Worm (Caenorhabditis elegans) whole organism, late embryonic: ENCODE measurements around the gene ccf-1.

Source experiments
- C08G9.2 ChIP-seq: sonication (generic microtip); optimal IDR thresholded peaks from 2 replicates; lab custom pipeline; 2016; ENCODE audit warnings: mild to moderate bottlenecking, missing genetic modification characterization, moderate library complexity, missing compliant biosample characterization
- K02D7.2 ChIP-seq: sonication (generic microtip); optimal IDR thresholded peaks from 2 replicates; lab custom pipeline; 2017; ENCODE audit warnings: mild to moderate bottlenecking, missing genetic modification characterization, missing compliant biosample characterization
- K09A11.1 ChIP-seq: sonication (generic microtip); optimal IDR thresholded peaks from 2 replicates; lab custom pipeline; 2017; ENCODE audit warnings: antibody characterized with exemption, mild to moderate bottlenecking, missing genetic modification characterization, missing compliant biosample characterization; ENCODE audit not compliant: insufficient read depth
- Y22D7AL.16 ChIP-seq: sonication (generic microtip); optimal IDR thresholded peaks from 2 replicates; lab custom pipeline; 2016; ENCODE audit warnings: missing genetic modification characterization, missing compliant biosample characterization
- ahr-1 ChIP-seq: sonication (generic microtip); optimal IDR thresholded peaks from 2 replicates; lab custom pipeline; 2016; ENCODE audit warnings: missing genetic modification characterization, missing compliant biosample characterization
- ama-1 ChIP-seq: fragments of 150-350 bp; optimal IDR thresholded peaks from 2 replicates; lab custom pipeline; 2014
- ceh-14 ChIP-seq: sonication (generic microtip); optimal IDR thresholded peaks from 2 replicates; lab custom pipeline; 2016; ENCODE audit warnings: missing genotype, missing genetic modification characterization, missing compliant biosample characterization
- ceh-19 ChIP-seq: fragments of 200-800 bp; sonication (Bioruptor generic); optimal IDR thresholded peaks from 2 replicates; lab custom pipeline; 2018; ENCODE audit warnings: mild to moderate bottlenecking, missing genetic modification characterization, missing compliant biosample characterization
- ceh-2 ChIP-seq: sonication (generic microtip); optimal IDR thresholded peaks from 2 replicates; lab custom pipeline; 2016; ENCODE audit warnings: missing genotype, missing genetic modification characterization, missing compliant biosample characterization
- ceh-22 ChIP-seq: sonication (generic microtip); optimal IDR thresholded peaks from 2 replicates; lab custom pipeline; 2017; ENCODE audit warnings: missing biosample characterization, missing genetic modification characterization
- ceh-24 ChIP-seq: sonication (generic microtip); optimal IDR thresholded peaks from 2 replicates; lab custom pipeline; 2016; ENCODE audit warnings: mild to moderate bottlenecking, missing genetic modification characterization, missing compliant biosample characterization
- ceh-30 ChIP-seq: fragments of 150-350 bp; optimal IDR thresholded peaks from 2 replicates; lab custom pipeline; 2014; ENCODE audit warnings: missing biosample characterization, missing genetic modification characterization
- ceh-45 ChIP-seq: fragments of 200-800 bp; sonication (Bioruptor generic); IDR thresholded peaks from 2 replicates; pipeline ENCODE4 v1.3.6; 2022; ENCODE audit warnings: missing genetic modification reagents, missing genetic modification characterization, missing compliant biosample characterization
- ceh-48 ChIP-seq: sonication (generic microtip); optimal IDR thresholded peaks from 2 replicates; lab custom pipeline; 2016; ENCODE audit warnings: missing genetic modification characterization, inconsistent platforms, missing compliant biosample characterization
- ceh-9 ChIP-seq: sonication (generic microtip); optimal IDR thresholded peaks from 2 replicates; lab custom pipeline; 2016; ENCODE audit warnings: mild to moderate bottlenecking, missing genetic modification characterization, inconsistent platforms, missing compliant biosample characterization
- dve-1 ChIP-seq: sonication (generic microtip); optimal IDR thresholded peaks from 2 replicates; lab custom pipeline; 2017; ENCODE audit warnings: antibody characterized with exemption, mild to moderate bottlenecking, missing genetic modification characterization, missing compliant biosample characterization
- ets-4 ChIP-seq: sonication (generic microtip); optimal IDR thresholded peaks from 2 replicates; lab custom pipeline; 2016; ENCODE audit warnings: missing genetic modification characterization, missing compliant biosample characterization
- eyg-1 ChIP-seq: sonication (generic microtip); optimal IDR thresholded peaks from 2 replicates; lab custom pipeline; 2016; ENCODE audit warnings: missing genotype, missing genetic modification characterization, missing compliant biosample characterization
- fax-1 ChIP-seq: sonication (generic microtip); optimal IDR thresholded peaks from 2 replicates; lab custom pipeline; 2016; ENCODE audit warnings: missing genotype, missing genetic modification characterization, missing compliant biosample characterization
- fkh-10 ChIP-seq: fragments of 150-350 bp; optimal IDR thresholded peaks from 2 replicates; lab custom pipeline; 2014; ENCODE audit warnings: missing biosample characterization, missing genetic modification reagents, missing genetic modification characterization
- fkh-6 ChIP-seq: sonication (generic microtip); optimal IDR thresholded peaks from 2 replicates; lab custom pipeline; 2016; ENCODE audit warnings: missing genetic modification characterization, missing compliant biosample characterization
- gmeb-2 ChIP-seq: sonication (generic microtip); optimal IDR thresholded peaks from 2 replicates; lab custom pipeline; 2016; ENCODE audit warnings: missing genetic modification characterization, inconsistent platforms, missing compliant biosample characterization
- hlh-13 ChIP-seq: fragments of 200-800 bp; sonication (Bioruptor generic); optimal IDR thresholded peaks from 2 replicates; lab custom pipeline; 2018; ENCODE audit warnings: mild to moderate bottlenecking, missing genetic modification characterization, missing compliant biosample characterization
- hlh-15 ChIP-seq: sonication (generic microtip); optimal IDR thresholded peaks from 2 replicates; lab custom pipeline; 2016; ENCODE audit warnings: missing genetic modification characterization, missing compliant biosample characterization
- hlh-30 ChIP-seq: sonication (generic microtip); optimal IDR thresholded peaks from 2 replicates; lab custom pipeline; 2017; ENCODE audit warnings: antibody characterized with exemption, missing genetic modification characterization, missing compliant biosample characterization; ENCODE audit not compliant: insufficient read depth
- hlh-6 ChIP-seq: sonication (generic microtip); optimal IDR thresholded peaks from 2 replicates; lab custom pipeline; 2016; ENCODE audit warnings: missing genotype, missing genetic modification characterization, missing compliant biosample characterization
- hlh-8 ChIP-seq: sonication (generic microtip); optimal IDR thresholded peaks from 2 replicates; lab custom pipeline; 2016; ENCODE audit warnings: missing genotype, missing genetic modification characterization, missing compliant biosample characterization
- lim-6 ChIP-seq: sonication (generic microtip); optimal IDR thresholded peaks from 2 replicates; lab custom pipeline; 2016; ENCODE audit warnings: missing genetic modification characterization, missing compliant biosample characterization
- lin-11 ChIP-seq: fragments of 200-800 bp; sonication (Bioruptor generic); optimal IDR thresholded peaks from 2 replicates; lab custom pipeline; 2018; ENCODE audit warnings: mild to moderate bottlenecking, missing genetic modification characterization, missing compliant biosample characterization
- madf-2 ChIP-seq: sonication (generic microtip); optimal IDR thresholded peaks from 2 replicates; lab custom pipeline; 2017; ENCODE audit warnings: missing genetic modification characterization, missing compliant biosample characterization
- nfya-1 ChIP-seq: sonication (generic microtip); optimal IDR thresholded peaks from 2 replicates; lab custom pipeline; 2017; ENCODE audit warnings: missing genetic modification characterization, mild to moderate bottlenecking, missing compliant biosample characterization, antibody characterized with exemption, moderate library complexity
- odd-2 ChIP-seq: sonication (generic microtip); optimal IDR thresholded peaks from 2 replicates; lab custom pipeline; 2017; ENCODE audit warnings: antibody characterized with exemption, mild to moderate bottlenecking, missing genetic modification characterization, missing compliant biosample characterization
- pag-3 ChIP-seq: sonication (generic microtip); optimal IDR thresholded peaks from 2 replicates; lab custom pipeline; 2016; ENCODE audit warnings: missing compliant biosample characterization, missing genetic modification characterization, borderline replicate concordance
- pat-9 ChIP-seq: fragments of 200-800 bp; sonication (Bioruptor generic); optimal IDR thresholded peaks from 2 replicates; lab custom pipeline; 2018; ENCODE audit warnings: mild to moderate bottlenecking, missing genetic modification characterization, moderate library complexity, missing compliant biosample characterization
- pax-1 ChIP-seq: fragments of 150-350 bp; optimal IDR thresholded peaks from 2 replicates; lab custom pipeline; 2014; ENCODE audit warnings: missing biosample characterization, missing genetic modification characterization
- pha-2 ChIP-seq: sonication (generic microtip); optimal IDR thresholded peaks from 2 replicates; lab custom pipeline; 2017; ENCODE audit warnings: mild to moderate bottlenecking, missing genetic modification characterization, missing compliant biosample characterization
- pha-4 ChIP-seq: fragments of 150-350 bp; optimal IDR thresholded peaks from 2 replicates; lab custom pipeline; 2018; ENCODE audit warnings: missing biosample characterization, missing genetic modification reagents, missing genetic modification characterization
- pqm-1 ChIP-seq: sonication (generic microtip); optimal IDR thresholded peaks from 2 replicates; lab custom pipeline; 2016; ENCODE audit warnings: missing genetic modification characterization, missing compliant biosample characterization
- pros-1 ChIP-seq: fragments of 150-350 bp; optimal IDR thresholded peaks from 2 replicates; lab custom pipeline; 2014; ENCODE audit warnings: missing biosample characterization, missing genetic modification reagents, missing genetic modification characterization
- ref-2 ChIP-seq: sonication (generic microtip); optimal IDR thresholded peaks from 2 replicates; lab custom pipeline; 2016; ENCODE audit warnings: missing genetic modification characterization, missing compliant biosample characterization
- rnt-1 ChIP-seq: sonication (generic microtip); optimal IDR thresholded peaks from 2 replicates; lab custom pipeline; 2016; ENCODE audit warnings: missing genetic modification characterization, missing compliant biosample characterization
- sdc-2 ChIP-seq: sonication (generic microtip); optimal IDR thresholded peaks from 2 replicates; lab custom pipeline; 2016; ENCODE audit warnings: missing genotype, missing genetic modification characterization, missing compliant biosample characterization
- sox-2 ChIP-seq: fragments of 200-800 bp; sonication (Bioruptor generic); IDR thresholded peaks from 2 replicates; pipeline ENCODE4 v1.3.6; 2022; ENCODE audit warnings: missing genetic modification reagents, missing genetic modification characterization, missing compliant biosample characterization
- syd-9 ChIP-seq: sonication (generic microtip); optimal IDR thresholded peaks from 2 replicates; lab custom pipeline; 2016; ENCODE audit warnings: mild to moderate bottlenecking, missing genetic modification characterization, moderate library complexity, missing compliant biosample characterization
- tbx-7 ChIP-seq: sonication (generic microtip); optimal IDR thresholded peaks from 2 replicates; lab custom pipeline; 2016; ENCODE audit warnings: missing genotype, missing genetic modification characterization, missing compliant biosample characterization
- ttx-3 ChIP-seq: sonication (generic microtip); optimal IDR thresholded peaks from 2 replicates; lab custom pipeline; 2016; ENCODE audit warnings: missing genetic modification reagents, missing genetic modification characterization, missing compliant biosample characterization
- unc-42 ChIP-seq: sonication (generic microtip); optimal IDR thresholded peaks from 2 replicates; lab custom pipeline; 2016; ENCODE audit warnings: missing genotype, missing genetic modification characterization, missing compliant biosample characterization
- unc-55 ChIP-seq: sonication (generic microtip); optimal IDR thresholded peaks from 2 replicates; lab custom pipeline; 2017; ENCODE audit warnings: missing biosample characterization, missing genetic modification reagents, missing genetic modification characterization
- ztf-16 ChIP-seq: sonication (generic microtip); optimal IDR thresholded peaks from 2 replicates; lab custom pipeline; 2017; ENCODE audit warnings: missing genetic modification characterization, missing compliant biosample characterization

ccf-1 gene

ce11 chrIII:11946973-11947372, 26.9 kb upstream of the ccf-1 start, which contains the start of gene Y56A3A.7:
Gene Y56A3A.7 (minus strand): TSS chrIII:11947019.
- TF ChIP-seq sdc-2 (tag; lab: Kevin White, UChicago) (no peak), ceh-45 (GFP tag; lab: Robert Waterston, UW) (no peak), madf-2 (tag; lab: Kevin White, UChicago) (no peak), ceh-19 (GFP tag; lab: Kevin White, UChicago) (no peak), nfya-1 (peak; percentile 76)

DNA sequence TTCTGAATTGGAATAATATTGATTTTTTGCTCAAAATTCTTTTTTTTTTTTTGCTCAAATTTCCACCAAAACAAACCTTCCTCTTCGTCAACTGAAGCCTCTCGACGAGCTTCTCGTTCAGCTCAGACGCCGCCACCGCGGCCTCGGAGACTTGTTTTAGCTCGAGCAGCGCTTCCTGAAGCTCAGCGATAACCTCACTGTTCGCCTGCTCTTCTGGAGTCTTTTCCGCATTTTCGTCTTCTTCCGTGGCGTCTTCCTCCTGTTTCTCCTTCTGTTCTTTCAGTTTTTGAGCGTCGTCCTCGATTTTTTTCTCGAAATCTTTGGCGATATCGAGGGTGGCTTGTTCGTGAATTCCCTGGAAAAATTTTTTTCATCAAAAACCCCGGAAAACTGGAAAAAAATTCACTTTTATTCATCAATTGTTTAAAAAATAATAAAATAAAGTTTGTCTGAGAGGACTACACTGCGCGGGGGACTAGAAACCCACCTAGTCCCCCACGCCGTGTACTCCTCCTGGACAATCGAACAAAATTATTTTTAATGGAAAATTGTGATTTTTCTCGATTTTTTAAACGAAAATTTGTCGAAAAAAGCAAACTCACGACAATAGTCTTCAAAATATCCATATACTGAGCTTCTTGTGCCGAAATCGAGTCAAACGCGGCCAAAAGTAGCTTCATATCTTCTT, 26.2 kb upstream of the ccf-1 start:
- peak; percentile 15 for TF ChIP-seq syd-9
- TF ChIP-seq ztf-16 (tag; lab: Kevin White, UChicago), result no peak
- TF ChIP-seq K02D7.2 (tag; lab: Kevin White, UChicago), result peak; percentile 69
- no peak for TF ChIP-seq ceh-48 (tag; lab: Kevin White, UChicago)
- no peak for TF ChIP-seq pha-4
- TF ChIP-seq pax-1 (tag; lab: Kevin White, UChicago), result no peak
- TF ChIP-seq nfya-1, result peak; percentile 64
- no peak for TF ChIP-seq pat-9 (tag; lab: Kevin White, UChicago)
- peak; percentile 97 for TF ChIP-seq ets-4
- no peak for TF ChIP-seq madf-2 (tag; lab: Kevin White, UChicago)
- TF ChIP-seq pqm-1 (tag; lab: Kevin White, UChicago), result peak; percentile 59
- TF ChIP-seq ahr-1 (tag; lab: Kevin White, UChicago), result peak; percentile 48
- no peak for TF ChIP-seq pros-1
- no peak for TF ChIP-seq hlh-30 (tag; lab: Kevin White, UChicago)
- TF ChIP-seq fax-1 (tag; lab: Kevin White, UChicago), result peak; percentile 71
- no peak for TF ChIP-seq lin-11 (tag; lab: Kevin White, UChicago)
- peak; percentile 47 for TF ChIP-seq ceh-14
- TF ChIP-seq ceh-19 (GFP tag; lab: Kevin White, UChicago), result peak; percentile 33
- no peak for TF ChIP-seq ceh-45 (GFP tag; lab: Robert Waterston, UW)
- TF ChIP-seq hlh-6 (tag; lab: Kevin White, UChicago), result peak; percentile 65
- peak; percentile 41 for TF ChIP-seq sdc-2 (tag; lab: Kevin White, UChicago)
- peak; percentile 79 for TF ChIP-seq ref-2 (tag; lab: Kevin White, UChicago)
- no peak for TF ChIP-seq Y22D7AL.16 (tag; lab: Kevin White, UChicago)
- peak; percentile 70 for TF ChIP-seq eyg-1 (tag; lab: Kevin White, UChicago)
- TF ChIP-seq fkh-10 (GFP tag; lab: Kevin White, UChicago), result no peak
- TF ChIP-seq ttx-3, result peak; percentile 14
- no peak for TF ChIP-seq gmeb-2
- TF ChIP-seq rnt-1 (tag; lab: Kevin White, UChicago), result peak; percentile 59
- peak; percentile 18 for TF ChIP-seq hlh-15 (tag; lab: Kevin White, UChicago)
- no peak for TF ChIP-seq unc-55 (GFP tag; lab: Kevin White, UChicago)
- TF ChIP-seq unc-42, result peak; percentile 85
- peak; percentile 42 for TF ChIP-seq pha-2 (tag; lab: Kevin White, UChicago)
- no peak for TF ChIP-seq ama-1 (lab: Kevin White, UChicago)
- no peak for TF ChIP-seq ceh-9 (tag; lab: Kevin White, UChicago)
- no peak for TF ChIP-seq pag-3 (tag; lab: Kevin White, UChicago)
- TF ChIP-seq sox-2 (GFP tag; lab: Robert Waterston, UW), result no peak
- no peak for TF ChIP-seq K09A11.1 (tag; lab: Kevin White, UChicago)
- TF ChIP-seq ceh-30 (tag; lab: Kevin White, UChicago), result no peak
- TF ChIP-seq odd-2 (tag; lab: Kevin White, UChicago), result no peak
- no peak for TF ChIP-seq hlh-13 (GFP tag; lab: Kevin White, UChicago)
- TF ChIP-seq ceh-24, result no peak
- peak; percentile 51 for TF ChIP-seq fkh-6 (tag; lab: Kevin White, UChicago)
- TF ChIP-seq tbx-7 (tag; lab: Kevin White, UChicago), result peak; percentile 96
- peak; percentile 95 for TF ChIP-seq C08G9.2 (tag; lab: Kevin White, UChicago)
- peak; percentile 98 for TF ChIP-seq ceh-2 (tag; lab: Kevin White, UChicago)
- TF ChIP-seq ceh-22 (tag; lab: Kevin White, UChicago), result no peak
- TF ChIP-seq dve-1, result no peak
- TF ChIP-seq hlh-8 (tag; lab: Kevin White, UChicago), result peak; percentile 87
- peak; percentile 81 for TF ChIP-seq lim-6 (tag; lab: Kevin White, UChicago)
